Fruit fly (Drosophila melanogaster): ENCODE data around the gene CG32409.

dm6 chr3L:5855098-5855497 lies 44.2 kb upstream of the CG32409 start:
- TF ChIP-seq nerfin-2 (GFP tag; IDR thresholded peaks at IDR 0.05; ENCODE audit: partially characterized antibody) (no peak), CG12236 (GFP tag; optimal IDR thresholded peaks at IDR 0.05) (no peak), Sox100B (GFP tag; optimal IDR thresholded peaks at IDR 0.05) (no peak), CG16779 (GFP tag; IDR thresholded peaks at IDR 0.05) (no peak), gt (GFP tag; IDR thresholded peaks at IDR 0.05) (no peak), Med (GFP tag) (no peak), sima (GFP tag; optimal IDR thresholded peaks at IDR 0.05) (no peak), NC2β (GFP tag; optimal IDR thresholded peaks at IDR 0.05) (no peak), Blimp-1 (GFP tag; optimal IDR thresholded peaks at IDR 0.05) (no peak)
